Fruit fly (Drosophila melanogaster) Kc167 (cell line): ENCODE measurements around the gene CG32091.

ENCODE experiments used
- Myc ChIP-seq: fragments of >200 bp; optimal IDR thresholded peaks from 2 replicates; lab custom pipeline; 2017; ENCODE audit warnings: missing external identifiers
- Sin3A ChIP-seq: fragments of >200 bp; optimal IDR thresholded peaks from 2 replicates; lab custom pipeline; 2018; ENCODE audit warnings: missing external identifiers
- h ChIP-seq: fragments of >200 bp; optimal IDR thresholded peaks from 3 replicates; lab custom pipeline; 2018; ENCODE audit warnings: missing external identifiers
- psq ChIP-seq: fragments of >200 bp; optimal IDR thresholded peaks from 2 replicates; lab custom pipeline; 2017; ENCODE audit warnings: missing external identifiers
- ttk ChIP-seq: sonication (Bioruptor generic); optimal IDR thresholded peaks from 2 replicates; lab custom pipeline; 2017; ENCODE audit warnings: missing external identifiers

DNA sequence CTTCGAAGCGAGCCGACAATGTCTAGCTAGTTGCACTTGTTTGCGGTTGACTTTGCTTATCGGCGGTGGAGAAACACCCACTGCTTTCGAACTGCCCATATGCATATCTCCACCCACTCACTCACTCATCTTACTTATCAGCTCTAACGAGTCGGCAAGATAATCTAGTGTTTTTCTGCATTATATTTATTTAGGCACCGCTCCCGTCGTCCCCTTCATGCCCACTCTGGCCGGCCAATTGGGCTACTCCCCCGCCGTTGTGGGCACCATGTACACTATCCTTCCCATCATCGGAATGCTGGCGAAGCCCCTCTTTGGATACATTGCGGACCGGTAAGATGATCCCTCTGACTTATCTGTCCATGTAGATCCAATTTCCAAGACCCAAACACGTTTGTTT, 54.7 kb downstream of the CG32091 start:
- TF ChIP-seq psq (no peak), h (lab: Kevin White, UChicago) (no peak), Myc (no peak), Sin3A (lab: Kevin White, UChicago) (no peak), ttk (lab: Kevin White, UChicago) (no peak)
